Fruit fly (Drosophila melanogaster) whole organism, embryonic: ENCODE results near the gene CG5828.

ENCODE experiments used
- ATbp ChIP-seq: fragments of 200-800 bp; sonication (Bioruptor generic); optimal IDR thresholded peaks from 2 replicates; lab custom pipeline; 2017; ENCODE audit warnings: missing biosample characterization, mild to moderate bottlenecking, missing genetic modification characterization, missing genetic modification reagents
- CG10274 ChIP-seq: fragments of 200-800 bp; sonication (Bioruptor generic); optimal IDR thresholded peaks from 3 replicates; lab custom pipeline; 2017; ENCODE audit warnings: missing biosample characterization, mild to moderate bottlenecking, missing genetic modification characterization
- CG11696 ChIP-seq: fragments of 200-800 bp; sonication (Bioruptor generic); IDR thresholded peaks from 2 replicates; pipeline ENCODE4 v1.3.6; 2022; ENCODE audit warnings: missing biosample characterization, missing genetic modification characterization
- CG14441 ChIP-seq: fragments of 200-800 bp; sonication (Bioruptor generic); IDR thresholded peaks from 2 replicates; pipeline ENCODE4 v1.3.6; 2022; ENCODE audit warnings: missing biosample characterization, missing genetic modification characterization
- CG1603 ChIP-seq: fragments of 200-800 bp; sonication (Bioruptor generic); optimal IDR thresholded peaks from 2 replicates; lab custom pipeline; 2019; ENCODE audit warnings: missing biosample characterization, mild to moderate bottlenecking, missing genetic modification characterization, moderate library complexity
- CG17186 ChIP-seq: fragments of 200-800 bp; sonication (Bioruptor generic); optimal IDR thresholded peaks from 3 replicates; lab custom pipeline; 2017; ENCODE audit warnings: missing biosample characterization, missing genetic modification reagents, missing genetic modification characterization
- CG17568 ChIP-seq: fragments of 200-800 bp; sonication (Bioruptor generic); optimal IDR thresholded peaks from 2 replicates; lab custom pipeline; 2018; ENCODE audit warnings: missing biosample characterization, mild to moderate bottlenecking, missing genetic modification characterization, moderate library complexity
- CG18262 ChIP-seq: fragments of 200-800 bp; optimal IDR thresholded peaks from 3 replicates; lab custom pipeline; 2019; ENCODE audit warnings: missing biosample characterization, mild to moderate bottlenecking, missing genetic modification characterization, moderate library complexity
- CG1832 ChIP-seq: fragments of 200-800 bp; sonication (Bioruptor generic); optimal IDR thresholded peaks from 2 replicates; lab custom pipeline; 2017; ENCODE audit warnings: missing biosample characterization, mild to moderate bottlenecking, missing genetic modification characterization, inconsistent platforms
- CG2202 ChIP-seq: fragments of 200-800 bp; sonication (Bioruptor generic); optimal IDR thresholded peaks from 2 replicates; lab custom pipeline; 2018; ENCODE audit warnings: missing biosample characterization, mild to moderate bottlenecking, missing genetic modification characterization
- CG2712 ChIP-seq: fragments of 200-800 bp; optimal IDR thresholded peaks from 3 replicates; lab custom pipeline; 2019; ENCODE audit warnings: missing biosample characterization, mild to moderate bottlenecking, missing genetic modification characterization, moderate library complexity
- CG2875 ChIP-seq: fragments of 200-800 bp; sonication (Bioruptor generic); optimal IDR thresholded peaks from 2 replicates; lab custom pipeline; 2017; ENCODE audit warnings: missing biosample characterization, mild to moderate bottlenecking, missing genetic modification characterization, missing genetic modification reagents
- CG2889 ChIP-seq: fragments of 200-800 bp; sonication (Bioruptor generic); IDR thresholded peaks from 3 replicates; pipeline ENCODE4 v1.3.6; 2022; ENCODE audit warnings: missing biosample characterization, missing genetic modification characterization
- CG30020 ChIP-seq: fragments of 200-800 bp; optimal IDR thresholded peaks from 2 replicates; lab custom pipeline; 2019; ENCODE audit warnings: missing biosample characterization, mild to moderate bottlenecking, missing genetic modification characterization, moderate library complexity
- CG34376 ChIP-seq: fragments of 200-800 bp; sonication (Bioruptor generic); optimal IDR thresholded peaks from 2 replicates; lab custom pipeline; 2018; ENCODE audit warnings: missing biosample characterization, mild to moderate bottlenecking, missing genetic modification characterization
- CG34422 ChIP-seq: fragments of 200-800 bp; sonication (Bioruptor generic); IDR thresholded peaks from 3 replicates; pipeline ENCODE4 v1.3.6; 2022; ENCODE audit warnings: missing biosample characterization, missing genetic modification characterization
- CG3995 ChIP-seq: fragments of 200-800 bp; sonication (Bioruptor generic); optimal IDR thresholded peaks from 3 replicates; lab custom pipeline; 2016; ENCODE audit warnings: missing biosample characterization, missing genetic modification characterization
- CG4730 ChIP-seq: fragments of 200-800 bp; sonication (Bioruptor generic); IDR thresholded peaks from 2 replicates; pipeline ENCODE4 v1.3.6; 2022; ENCODE audit warnings: missing biosample characterization, missing genetic modification characterization
- CG7745 ChIP-seq: fragments of 200-800 bp; sonication (Bioruptor generic); optimal IDR thresholded peaks from 2 replicates; lab custom pipeline; 2018; ENCODE audit warnings: missing biosample characterization, mild to moderate bottlenecking, missing genetic modification characterization, moderate library complexity
- CG7839 ChIP-seq: fragments of 200-800 bp; sonication (Bioruptor generic); optimal IDR thresholded peaks from 3 replicates; lab custom pipeline; 2018; ENCODE audit warnings: missing biosample characterization, mild to moderate bottlenecking, missing genetic modification characterization, moderate library complexity
- CG7963 ChIP-seq: fragments of 200-800 bp; sonication (Bioruptor generic); IDR thresholded peaks from 3 replicates; pipeline ENCODE4 v1.3.6; 2022; ENCODE audit warnings: missing biosample characterization, missing genetic modification characterization; ENCODE audit not compliant: partially characterized antibody
- CG9932 ChIP-seq: fragments of 200-800 bp; sonication (Bioruptor generic); IDR thresholded peaks from 2 replicates; pipeline ENCODE4 v1.3.6; 2022; ENCODE audit warnings: missing biosample characterization, missing genetic modification characterization
- Dref ChIP-seq: fragments of 200-800 bp; sonication (Bioruptor generic); IDR thresholded peaks from 2 replicates; pipeline ENCODE4 v1.3.6; 2022; ENCODE audit warnings: missing biosample characterization, missing genetic modification characterization
- Fer2 ChIP-seq: fragments of 200-800 bp; sonication (Bioruptor generic); optimal IDR thresholded peaks from 2 replicates; lab custom pipeline; 2018; ENCODE audit warnings: missing biosample characterization, mild to moderate bottlenecking, missing genetic modification characterization, moderate library complexity
- H2.0 ChIP-seq: fragments of 200-800 bp; sonication (Bioruptor generic); IDR thresholded peaks from 2 replicates; pipeline ENCODE4 v1.3.6; 2022; ENCODE audit warnings: missing biosample characterization, missing genetic modification characterization
- HmgD ChIP-seq: fragments of 200-800 bp; sonication (Bioruptor generic); optimal IDR thresholded peaks from 3 replicates; lab custom pipeline; 2016; ENCODE audit warnings: missing biosample characterization, missing genetic modification characterization
- Hsf ChIP-seq: fragments of 200-800 bp; sonication (Bioruptor generic); optimal IDR thresholded peaks from 3 replicates; lab custom pipeline; 2016; ENCODE audit warnings: missing biosample characterization, missing genetic modification characterization
- Mrtf ChIP-seq: fragments of 200-800 bp; sonication (Bioruptor generic); IDR thresholded peaks from 3 replicates; pipeline ENCODE4 v1.3.6; 2022; ENCODE audit warnings: missing biosample characterization, missing genetic modification characterization
- PHDP ChIP-seq: fragments of 200-800 bp; sonication (Bioruptor generic); optimal IDR thresholded peaks from 3 replicates; lab custom pipeline; 2018; ENCODE audit warnings: missing biosample characterization, mild to moderate bottlenecking, missing genetic modification characterization, moderate library complexity
- Tbp ChIP-seq: fragments of >200 bp; optimal IDR thresholded peaks from 2 replicates; lab custom pipeline; 2018; ENCODE audit warnings: missing biosample characterization, missing genetic modification characterization
- Trl ChIP-seq, 3 experiments: fragments of >200 bp in 2 of 3; fragments of 200-800 bp in 1 of 3; sonication (Bioruptor generic) in 1 of 3; optimal IDR thresholded peaks; 2 replicates in 1 of 3; 3 replicates in 2 of 3; lab custom pipeline; 2016 to 2017; ENCODE audit warnings: missing biosample characterization in 1 of 3, missing genetic modification characterization in 1 of 3
- ato ChIP-seq: fragments of 200-800 bp; sonication (Bioruptor generic); IDR thresholded peaks from 2 replicates; pipeline ENCODE4 v1.3.6; 2022; ENCODE audit warnings: missing biosample characterization, missing genetic modification characterization; ENCODE audit not compliant: partially characterized antibody
- dati ChIP-seq: fragments of 200-800 bp; sonication (Bioruptor generic); IDR thresholded peaks from 2 replicates; pipeline ENCODE4 v1.3.6; 2022; ENCODE audit warnings: missing biosample characterization, missing genetic modification characterization
- dmrt11E ChIP-seq: fragments of 200-800 bp; sonication (Bioruptor generic); optimal IDR thresholded peaks from 3 replicates; lab custom pipeline; 2018; ENCODE audit warnings: missing biosample characterization, mild to moderate bottlenecking, missing genetic modification characterization, moderate library complexity
- esg ChIP-seq: fragments of 200-800 bp; sonication (Bioruptor generic); conservative IDR thresholded peaks from 2 replicates; pipeline ENCODE4 v1.3.6; 2022; ENCODE audit warnings: missing biosample characterization, missing genetic modification characterization
- fd96Cb ChIP-seq: fragments of 200-800 bp; sonication (Bioruptor generic); optimal IDR thresholded peaks from 2 replicates; lab custom pipeline; 2018; ENCODE audit warnings: missing biosample characterization, mild to moderate bottlenecking, missing genetic modification characterization, moderate library complexity
- fu2 ChIP-seq: fragments of 200-800 bp; sonication (Bioruptor generic); optimal IDR thresholded peaks from 2 replicates; lab custom pipeline; 2016; ENCODE audit warnings: missing biosample characterization, missing genetic modification characterization
- h ChIP-seq: fragments of >200 bp; optimal IDR thresholded peaks from 2 replicates; lab custom pipeline; 2017
- insv ChIP-seq, 2 experiments: fragments of 200-800 bp; sonication (Bioruptor generic); optimal IDR thresholded peaks; 3 replicates each; lab custom pipeline; 2016 to 2018; ENCODE audit warnings: missing biosample characterization in 2 of 2, missing genetic modification characterization in 2 of 2
- nom ChIP-seq: fragments of 200-800 bp; sonication (Bioruptor generic); optimal IDR thresholded peaks from 2 replicates; lab custom pipeline; 2017; ENCODE audit warnings: missing biosample characterization, missing genetic modification characterization, mild to moderate bottlenecking, moderate library complexity, missing genetic modification reagents
- org-1 ChIP-seq: fragments of 200-800 bp; sonication (Bioruptor generic); optimal IDR thresholded peaks from 2 replicates; lab custom pipeline; 2017; ENCODE audit warnings: missing biosample characterization, missing genetic modification characterization
- prd ChIP-seq, 3 experiments: fragments of >200 bp in 2 of 3; fragments of 200-800 bp in 1 of 3; sonication (Bioruptor generic) in 1 of 3; optimal IDR thresholded peaks in 2 of 3; IDR thresholded peaks in 1 of 3; 2 replicates in 2 of 3; 3 replicates in 1 of 3; pipeline versions ENCODE4 v1.3.6 to Lab custom; 2017 to 2022; ENCODE audit warnings: missing biosample characterization in 1 of 3, missing genetic modification characterization in 1 of 3
- scrt ChIP-seq: fragments of 200-800 bp; sonication (Bioruptor generic); optimal IDR thresholded peaks from 2 replicates; lab custom pipeline; 2018; ENCODE audit warnings: missing biosample characterization, mild to moderate bottlenecking, missing genetic modification characterization, moderate library complexity
- tll ChIP-seq, 2 experiments: fragments of 200-800 bp in 1 of 2; fragments of >200 bp in 1 of 2; sonication (Bioruptor generic) in 1 of 2; optimal IDR thresholded peaks; 2 replicates each; lab custom pipeline; 2017 to 2019; ENCODE audit warnings: missing biosample characterization in 2 of 2, missing genetic modification characterization in 2 of 2, mild to moderate bottlenecking in 1 of 2, moderate library complexity in 1 of 2
- toy ChIP-seq: fragments of 200-800 bp; sonication (Bioruptor generic); IDR thresholded peaks from 2 replicates; pipeline ENCODE4 v1.3.6; 2022; ENCODE audit warnings: missing biosample characterization, missing genetic modification characterization
- trem ChIP-seq: fragments of 200-800 bp; optimal IDR thresholded peaks from 3 replicates; lab custom pipeline; 2019; ENCODE audit warnings: missing biosample characterization, mild to moderate bottlenecking, missing genetic modification characterization, moderate library complexity
- ttk ChIP-seq: fragments of 200-800 bp; sonication (Bioruptor generic); IDR thresholded peaks from 2 replicates; pipeline ENCODE4 v2.1.2; 2022; ENCODE audit warnings: missing biosample characterization, missing genetic modification characterization
- zfh1 ChIP-seq: fragments of 200-800 bp; sonication (Bioruptor generic); IDR thresholded peaks from 3 replicates; pipeline ENCODE4 v1.3.6; 2022; ENCODE audit warnings: missing biosample characterization, missing genetic modification characterization

CG5828 gene

dm6 chr2L:5044892-5045619, 48.7 kb upstream of the CG5828 start (continued):
- TF ChIP-seq CG2712 (tag; lab: Kevin White, UChicago), result peak; percentile 58
- peak; percentile 2 for TF ChIP-seq CG2875 (GFP tag; lab: Kevin White, UChicago)
- peak; percentile 11 for TF ChIP-seq trem (tag; lab: Kevin White, UChicago)
- peak; percentile 29 for TF ChIP-seq org-1 (GFP tag; lab: Kevin White, UChicago)
- no peak for TF ChIP-seq insv (GFP tag; optimal IDR thresholded peaks at IDR 0.05; lab: Kevin White, UChicago)
- TF ChIP-seq CG1603 (tag; lab: Kevin White, UChicago), result peak; percentile 14
- TF ChIP-seq prd (optimal IDR thresholded peaks at IDR 0.05; lab: Kevin White, UChicago), result no peak
- TF ChIP-seq prd (GFP tag; IDR thresholded peaks at IDR 0.05; lab: Robert Waterston, UW), result peak; percentile 61; the same call in 1 of the 3 replicates
- TF ChIP-seq Mrtf (GFP tag; lab: Robert Waterston, UW), result no peak
- TF ChIP-seq tll (GFP tag; optimal IDR thresholded peaks at IDR 0.05; lab: Kevin White, UChicago), result no peak
- TF ChIP-seq ttk, result peak; percentile 39; the same call in 1 of the 2 replicates
- TF ChIP-seq dmrt11E (tag; lab: Kevin White, UChicago), result peak; percentile 31
- no peak for TF ChIP-seq ato
- 0 out of 2 replicates have a peak, but pooled peaks have one; percentile 13 for TF ChIP-seq esg (GFP tag; lab: Robert Waterston, UW)
- TF ChIP-seq CG9932, result peak; percentile 51
- no peak for TF ChIP-seq CG10274 (GFP tag; lab: Kevin White, UChicago)
- no peak for TF ChIP-seq CG3995 (GFP tag; lab: Kevin White, UChicago)
- peak; percentile 44 for TF ChIP-seq H2.0
- TF ChIP-seq ATbp (GFP tag; lab: Kevin White, UChicago), result peak; percentile 56
- no peak for TF ChIP-seq h (lab: Kevin White, UChicago)
- no peak; the same call in 2 of the 3 replicates for TF ChIP-seq CG2889 (GFP tag; lab: Robert Waterston, UW)
- no peak for TF ChIP-seq Trl (optimal IDR thresholded peaks at IDR 0.05; lab: Kevin White, UChicago)
- TF ChIP-seq Trl (GFP tag; optimal IDR thresholded peaks at IDR 0.05; lab: Kevin White, UChicago), result no peak
- peak; percentile 46 for TF ChIP-seq PHDP (tag; lab: Kevin White, UChicago)
- no peak for TF ChIP-seq Tbp (GFP tag; lab: Kevin White, UChicago)
- no peak for TF ChIP-seq CG1832 (GFP tag; lab: Kevin White, UChicago)
- 0 out of 2 replicates have a peak, but pooled peaks have one; percentile 14 for TF ChIP-seq CG4730 (GFP tag; lab: Robert Waterston, UW)
- no peak for TF ChIP-seq CG30020 (tag; lab: Kevin White, UChicago)
- TF ChIP-seq fu2 (GFP tag; lab: Kevin White, UChicago), result no peak
- TF ChIP-seq nom (GFP tag; lab: Kevin White, UChicago), result peak; percentile 52
- peak; percentile 41; the same call in 1 of the 2 replicates for TF ChIP-seq CG11696 (GFP tag; lab: Robert Waterston, UW)
- peak; percentile 63; the same call in 2 of the 3 replicates for TF ChIP-seq zfh1 (GFP tag; lab: Robert Waterston, UW)
- TF ChIP-seq CG34376 (GFP tag; lab: Kevin White, UChicago), result no peak
- no peak for TF ChIP-seq CG7745 (tag; lab: Kevin White, UChicago)
- TF ChIP-seq toy (GFP tag; lab: Robert Waterston, UW), result no peak
- TF ChIP-seq CG17186 (GFP tag; lab: Kevin White, UChicago), result no peak
- no peak for TF ChIP-seq scrt (GFP tag; lab: Kevin White, UChicago)
- TF ChIP-seq Dref (GFP tag; lab: Robert Waterston, UW), result no peak
- TF ChIP-seq HmgD (GFP tag; lab: Kevin White, UChicago), result no peak
- peak; percentile 67 for TF ChIP-seq CG14441 (GFP tag; lab: Robert Waterston, UW)
- peak; percentile 48; the same call in 2 of the 3 replicates for TF ChIP-seq CG34422
- no peak for TF ChIP-seq dati (GFP tag; lab: Robert Waterston, UW)
- TF ChIP-seq CG7963 (GFP tag; lab: Robert Waterston, UW), result no peak
- peak; percentile 61 for TF ChIP-seq CG7839
- TF ChIP-seq fd96Cb (tag; lab: Kevin White, UChicago), result peak; percentile 61
- peak; percentile 75 for TF ChIP-seq CG18262
- no peak for TF ChIP-seq CG17568 (GFP tag; lab: Kevin White, UChicago)
- no peak for TF ChIP-seq Fer2 (tag; lab: Kevin White, UChicago)
- TF ChIP-seq Hsf (GFP tag; lab: Kevin White, UChicago), result peak; percentile 27
- no peak for TF ChIP-seq CG2202 (tag; lab: Kevin White, UChicago)
